Worm (Caenorhabditis elegans): ENCODE data around the gene ZK856.7.
A peak's percentile ranks its signal among the peaks of the same experiment; 100 is the strongest.

Gene ZK856.7

ce11 chrV:10168870-10169269 lies 33.0 kb upstream of the ZK856.7 start:
- TF ChIP-seq lin-40 (tag; optimal IDR thresholded peaks at IDR 0.05), result peak; percentile 5
- no peak for TF ChIP-seq madf-3 (GFP tag; IDR thresholded peaks at IDR 0.05)
- TF ChIP-seq lin-35 (GFP tag; optimal IDR thresholded peaks at IDR 0.05), result peak in 1 of 3 experiments; percentile 18
- no peak for TF ChIP-seq B0035.1 (tag; optimal IDR thresholded peaks at IDR 0.05)
- TF ChIP-seq hlh-12 (tag; optimal IDR thresholded peaks at IDR 0.05), result no peak
- no peak for TF ChIP-seq cebp-1 (GFP tag; IDR thresholded peaks at IDR 0.05)
- TF ChIP-seq cebp-1 (tag; optimal IDR thresholded peaks at IDR 0.05), result peak; percentile 1
- no peak for TF ChIP-seq aptf-2 (GFP tag; conservative IDR thresholded peaks at IDR 0.05)

ce11 chrV:10173653-10174052 lies 28.2 kb upstream of the ZK856.7 start, which contains the start of gene egl-3:
egl-3 (minus strand) TSS chrV:10173753.
- no peak for TF ChIP-seq ceh-40 (GFP tag; IDR thresholded peaks at IDR 0.05)
- no peak for TF ChIP-seq sdz-38 (tag; optimal IDR thresholded peaks at IDR 0.05)
- no peak for TF ChIP-seq ztf-26 (tag; optimal IDR thresholded peaks at IDR 0.05)
- no peak for TF ChIP-seq sptf-2 (GFP tag; optimal IDR thresholded peaks at IDR 0.05)
- TF ChIP-seq lin-35 (GFP tag; optimal IDR thresholded peaks at IDR 0.05), result no peak
- TF ChIP-seq die-1 (tag; optimal IDR thresholded peaks at IDR 0.05), result no peak
- TF ChIP-seq snpc-1.1 (tag; optimal IDR thresholded peaks at IDR 0.05; ENCODE audit: insufficient read depth), result no peak
- no peak for TF ChIP-seq gei-17 (GFP tag; optimal IDR thresholded peaks at IDR 0.05)
- no peak for TF ChIP-seq F10E7.11 (tag; optimal IDR thresholded peaks at IDR 0.05)
- TF ChIP-seq T26A5.8 (tag; optimal IDR thresholded peaks at IDR 0.05), result no peak
- no peak for TF ChIP-seq Y56A3A.18 (GFP tag; IDR thresholded peaks at IDR 0.05)
- TF ChIP-seq ZK185.1 (tag; optimal IDR thresholded peaks at IDR 0.05; ENCODE audit: poor library complexity, severe bottlenecking), result no peak
- TF ChIP-seq F57A8.1 (GFP tag; optimal IDR thresholded peaks at IDR 0.05), result no peak

ce11 chrV:10174632-10175075 lies 27.2 kb upstream of the ZK856.7 start:
- TF ChIP-seq madf-8 (GFP tag; conservative IDR thresholded peaks at IDR 0.05) (no peak), zim-3 (tag; optimal IDR thresholded peaks at IDR 0.05) (no peak), nhr-80 (tag; optimal IDR thresholded peaks at IDR 0.05) (no peak), efl-1 (GFP tag; optimal IDR thresholded peaks at IDR 0.05) (no peak), atf-7 (tag; optimal IDR thresholded peaks at IDR 0.05) (peak; percentile 85), F23B12.7 (tag; optimal IDR thresholded peaks at IDR 0.05; ENCODE audit: insufficient read depth) (no peak), repo-1 (tag; optimal IDR thresholded peaks at IDR 0.05) (no peak), mes-4 (tag; optimal IDR thresholded peaks at IDR 0.05) (no peak), ztf-3 (GFP tag; optimal IDR thresholded peaks at IDR 0.05) (no peak), pbrm-1 (GFP tag; IDR thresholded peaks at IDR 0.05) (peak; percentile 45; the same call in 1 of the 2 replicates), Y53G8AR.9 (GFP tag; conservative IDR thresholded peaks at IDR 0.05) (no peak), ZK185.1 (tag; optimal IDR thresholded peaks at IDR 0.05; ENCODE audit: poor library complexity, severe bottlenecking) (peak; percentile 29), Y56A3A.18 (GFP tag; IDR thresholded peaks at IDR 0.05) (no peak), Y67H2A.10 (GFP tag; conservative IDR thresholded peaks at IDR 0.05) (no peak), bed-1 (GFP tag; IDR thresholded peaks at IDR 0.05) (no peak), C17E4.6 (GFP tag; IDR thresholded peaks at IDR 0.05) (no peak), K11D2.4 (GFP tag; IDR thresholded peaks at IDR 0.05) (no peak; the same call in 1 of the 2 replicates), lin-26 (GFP tag; IDR thresholded peaks at IDR 0.05) (no peak), B0336.3 (GFP tag; IDR thresholded peaks at IDR 0.05) (0 out of 2 replicates have a peak, but pooled peaks have one; percentile 17), nhr-90 (tag; optimal IDR thresholded peaks at IDR 0.05) (no peak), rpc-1 (optimal IDR thresholded peaks at IDR 0.05) (no peak), rpc-1 (tag; optimal IDR thresholded peaks at IDR 0.05) (no peak), unc-62 (GFP tag; optimal IDR thresholded peaks at IDR 0.05) (no peak), ztf-18 (tag; optimal IDR thresholded peaks at IDR 0.05) (no peak), tlf-1 (GFP tag; optimal IDR thresholded peaks at IDR 0.05) (no peak), die-1 (tag; optimal IDR thresholded peaks at IDR 0.05) (no peak), let-607 (tag; optimal IDR thresholded peaks at IDR 0.05) (no peak), ekl-4 (GFP tag; IDR thresholded peaks at IDR 0.05) (no peak), ceh-58 (GFP tag; IDR thresholded peaks at IDR 0.05) (no peak), xnd-1 (tag; optimal IDR thresholded peaks at IDR 0.05) (no peak)
